Worm (Caenorhabditis elegans) whole organism, L4/young adult: ENCODE results near the gene F41C3.11.

ENCODE experiments used
- W03F9.2 ChIP-seq: fragments of 150-350 bp; optimal IDR thresholded peaks from 2 replicates; lab custom pipeline; 2014; ENCODE audit warnings: missing biosample characterization, missing genetic modification characterization
- dao-5 ChIP-seq: sonication (generic microtip); optimal IDR thresholded peaks from 2 replicates; lab custom pipeline; 2016; ENCODE audit warnings: missing genotype, missing genetic modification characterization, moderate library complexity, missing compliant biosample characterization
- him-1 ChIP-seq: sonication (generic microtip); optimal IDR thresholded peaks from 2 replicates; lab custom pipeline; 2016; ENCODE audit warnings: missing genotype, missing genetic modification reagents, missing genetic modification characterization, missing compliant biosample characterization

F41C3.11 gene

ce11 chrII:4696055-4696454 lies 37.7 kb downstream of the F41C3.11 start:
- no peak for TF ChIP-seq him-1
- no peak for TF ChIP-seq W03F9.2 (tag; lab: Kevin White, UChicago)
- no peak for TF ChIP-seq dao-5 (tag; lab: Kevin White, UChicago)

- TF ChIP-seq dao-5 (tag; lab: Kevin White, UChicago) (no peak), W03F9.2 (tag; lab: Kevin White, UChicago) (no peak), him-1 (no peak)
Measured at ce11 chrII:4693129-4693528, 40.6 kb downstream of the F41C3.11 start, which contains the start of gene F10G7.5. TSS of gene F10G7.5 (plus strand) at chrII:4693414.

- no peak for TF ChIP-seq W03F9.2 (tag; lab: Kevin White, UChicago)
- TF ChIP-seq dao-5 (tag; lab: Kevin White, UChicago), result no peak
Measured at ce11 chrII:4689477-4689876, 44.3 kb downstream of the F41C3.11 start, which contains the start of gene F10G7.12. TSS of gene F10G7.12 (plus strand) at chrII:4689777.

- TF ChIP-seq W03F9.2 (tag; lab: Kevin White, UChicago), result no peak
- no peak for TF ChIP-seq him-1
- no peak for TF ChIP-seq dao-5 (tag; lab: Kevin White, UChicago)
Measured at ce11 chrII:4686941-4687340, 46.8 kb downstream of the F41C3.11 start, which contains the start of gene sre-39. TSS of gene sre-39 (plus strand) at chrII:4687241.

DNA sequence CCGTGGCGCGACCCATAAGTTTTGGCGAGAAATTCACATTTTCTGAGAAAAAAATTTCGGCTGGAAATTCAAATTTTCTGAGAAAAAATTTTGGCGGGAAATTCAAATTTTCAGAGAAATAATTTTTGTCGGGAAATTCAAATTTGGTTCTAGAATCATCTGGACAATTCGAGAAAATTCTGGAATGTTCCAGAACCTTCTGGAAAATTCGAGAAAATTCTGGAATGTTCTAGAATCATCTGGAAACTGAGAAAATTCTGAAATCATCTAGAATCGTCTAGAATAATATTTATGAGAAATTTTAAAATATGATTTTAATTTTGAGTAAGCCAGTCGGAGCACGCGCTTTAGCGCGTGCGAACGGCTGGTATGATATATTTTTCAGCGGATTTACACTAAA lies 48.9 kb downstream of the F41C3.11 start:
- TF ChIP-seq W03F9.2 (tag; lab: Kevin White, UChicago) (no peak), dao-5 (tag; lab: Kevin White, UChicago) (no peak), him-1 (no peak)

DNA sequence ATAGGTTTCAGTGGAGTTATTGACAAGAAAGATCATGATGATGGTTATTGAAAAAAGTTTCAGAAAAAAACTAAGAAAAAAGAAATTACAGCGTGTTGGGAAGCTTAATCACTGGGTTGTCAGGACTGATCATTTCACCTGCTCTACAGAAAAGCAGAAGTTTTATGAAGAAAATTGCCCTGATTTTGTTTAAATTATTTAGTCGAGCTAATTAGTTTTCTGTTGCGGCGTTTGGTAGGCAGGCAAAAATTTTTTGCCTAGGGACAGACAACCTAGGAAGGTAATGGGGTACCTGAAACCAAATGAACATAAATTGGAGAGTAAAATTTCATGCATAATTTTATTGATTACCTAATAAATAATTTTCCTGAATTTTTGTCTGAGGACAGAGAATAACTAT lies 50.1 kb downstream of the F41C3.11 start, which contains the start of gene sre-40:
sre-40 (minus strand) TSS at position 101 of the 400 bp plus-strand sequence.
- TF ChIP-seq him-1 (no peak), W03F9.2 (tag; lab: Kevin White, UChicago) (no peak), dao-5 (tag; lab: Kevin White, UChicago) (no peak)

- no peak for TF ChIP-seq dao-5 (tag; lab: Kevin White, UChicago)
- no peak for TF ChIP-seq W03F9.2 (tag; lab: Kevin White, UChicago)
- no peak for TF ChIP-seq him-1
Measured at ce11 chrII:4681391-4681790, 52.4 kb downstream of the F41C3.11 start, which contains the start of gene T05A7.7. TSS of gene T05A7.7 (minus strand) at chrII:4681491.
